Worm (Caenorhabditis elegans) whole organism, L1 larva: Measurements from ENCODE around the gene stg-2.

ENCODE experiments used
- F16B12.6 ChIP-seq: fragments of 150-350 bp; optimal IDR thresholded peaks from 2 replicates; lab custom pipeline; 2014; ENCODE audit warnings: missing biosample characterization, missing genetic modification characterization
- Y116A8C.19 ChIP-seq: sonication (generic microtip); optimal IDR thresholded peaks from 2 replicates; lab custom pipeline; 2016; ENCODE audit warnings: missing compliant biosample characterization, missing genetic modification characterization, borderline replicate concordance
- alr-1 ChIP-seq: fragments of 200-800 bp; sonication (Bioruptor generic); optimal IDR thresholded peaks from 2 replicates; lab custom pipeline; 2018; ENCODE audit warnings: borderline replicate concordance, mild to moderate bottlenecking, missing genetic modification characterization, missing compliant biosample characterization
- blmp-1 ChIP-seq: fragments of 150-350 bp; optimal IDR thresholded peaks from 2 replicates; lab custom pipeline; 2014; ENCODE audit warnings: missing biosample characterization, missing genetic modification characterization
- ceh-8 ChIP-seq: fragments of 200-800 bp; sonication (Bioruptor generic); optimal IDR thresholded peaks from 2 replicates; lab custom pipeline; 2018; ENCODE audit warnings: mild to moderate bottlenecking, missing genetic modification characterization, moderate library complexity, missing compliant biosample characterization
- ceh-82 ChIP-seq, 3 experiments: fragments of 150-350 bp in 1 of 3; sonication (generic microtip) in 2 of 3; optimal IDR thresholded peaks; 2 replicates each; lab custom pipeline; 2014 to 2017; ENCODE audit warnings: missing biosample characterization in 3 of 3, missing genetic modification characterization in 3 of 3
- ces-1 ChIP-seq: fragments of 150-350 bp; optimal IDR thresholded peaks from 2 replicates; lab custom pipeline; 2014; ENCODE audit warnings: missing biosample characterization, missing genetic modification reagents, missing genetic modification characterization
- dpl-1 ChIP-seq, 3 experiments: fragments of 150-350 bp in 2 of 3; sonication (generic microtip) in 1 of 3; optimal IDR thresholded peaks; 2 replicates each; lab custom pipeline; 2014 to 2017; ENCODE audit warnings: missing biosample characterization in 3 of 3, missing genetic modification characterization in 3 of 3, missing genetic modification reagents in 3 of 3
- efl-1 ChIP-seq, 4 experiments: fragments of 150-350 bp; optimal IDR thresholded peaks in 3 of 4; peaks in 1 of 4; 1 replicate in 1 of 4; 2 replicates in 3 of 4; lab custom pipeline; 2014; ENCODE audit warnings: missing biosample characterization in 2 of 4, missing genetic modification characterization in 2 of 4, missing genetic modification reagents in 2 of 4
- egl-13 ChIP-seq: sonication (generic microtip); optimal IDR thresholded peaks from 2 replicates; lab custom pipeline; 2016; ENCODE audit warnings: missing genotype, missing genetic modification reagents, missing genetic modification characterization, missing compliant biosample characterization
- elt-2 ChIP-seq: sonication (generic microtip); optimal IDR thresholded peaks from 2 replicates; lab custom pipeline; 2016; ENCODE audit warnings: missing genetic modification characterization, mild to moderate bottlenecking, inconsistent platforms, missing compliant biosample characterization, missing genetic modification reagents
- elt-3 ChIP-seq, 6 experiments: fragments of 150-350 bp in 1 of 6; sonication (generic microtip); optimal IDR thresholded peaks; 2 replicates each; lab custom pipeline; 2017 to 2018; ENCODE audit warnings: missing biosample characterization in 6 of 6, missing genetic modification characterization in 6 of 6, inconsistent platforms in 1 of 6
- fkh-10 ChIP-seq: sonication (generic microtip); optimal IDR thresholded peaks from 2 replicates; lab custom pipeline; 2017; ENCODE audit warnings: missing biosample characterization, missing genetic modification reagents, missing genetic modification characterization
- fos-1 ChIP-seq: fragments of 150-350 bp; optimal IDR thresholded peaks from 2 replicates; lab custom pipeline; 2014; ENCODE audit warnings: missing biosample characterization, missing genetic modification characterization
- grh-1 ChIP-seq: fragments of 200-800 bp; sonication (Bioruptor generic); IDR thresholded peaks from 2 replicates; pipeline ENCODE4 v1.3.6; 2022; ENCODE audit warnings: missing genetic modification reagents, missing genetic modification characterization, missing compliant biosample characterization
- hlh-17 ChIP-seq: fragments of 200-800 bp; sonication (Bioruptor generic); optimal IDR thresholded peaks from 2 replicates; lab custom pipeline; 2018; ENCODE audit warnings: missing genetic modification characterization, mild to moderate bottlenecking, missing compliant biosample characterization, moderate library complexity, borderline replicate concordance
- hpl-2 ChIP-seq: fragments of 150-350 bp; optimal IDR thresholded peaks from 2 replicates; lab custom pipeline; 2014; ENCODE audit warnings: missing biosample characterization, missing genetic modification reagents, missing genetic modification characterization
- isw-1 ChIP-seq: fragments of 200-800 bp; sonication (Bioruptor generic); IDR thresholded peaks from 2 replicates; pipeline ENCODE4 v1.3.6; 2022; ENCODE audit warnings: missing genetic modification characterization, missing compliant biosample characterization
- jun-1 ChIP-seq: fragments of 150-350 bp; optimal IDR thresholded peaks from 2 replicates; lab custom pipeline; 2014; ENCODE audit warnings: missing biosample characterization, missing genetic modification reagents, missing genetic modification characterization
- lin-14 ChIP-seq: fragments of 200-800 bp; sonication (Bioruptor generic); optimal IDR thresholded peaks from 2 replicates; lab custom pipeline; 2018; ENCODE audit warnings: mild to moderate bottlenecking, missing genetic modification characterization, moderate library complexity, missing compliant biosample characterization
- lin-15B ChIP-seq: fragments of 150-350 bp; sonication (generic microtip); optimal IDR thresholded peaks from 3 replicates; lab custom pipeline; 2014; ENCODE audit warnings: missing biosample characterization, missing genetic modification characterization
- lin-35 ChIP-seq, 2 experiments: fragments of 150-350 bp; optimal IDR thresholded peaks; 2 replicates each; lab custom pipeline; 2014; ENCODE audit warnings: missing biosample characterization in 2 of 2, missing genetic modification characterization in 2 of 2, missing genetic modification reagents in 2 of 2
- lin-39 ChIP-seq: fragments of 150-350 bp; optimal IDR thresholded peaks from 2 replicates; lab custom pipeline; 2014; ENCODE audit warnings: missing biosample characterization, missing genetic modification reagents, missing genetic modification characterization
- lsy-2 ChIP-seq, 2 experiments: fragments of 150-350 bp; optimal IDR thresholded peaks; 2 replicates each; lab custom pipeline; 2014; ENCODE audit warnings: missing biosample characterization in 2 of 2, missing genetic modification characterization in 2 of 2
- mab-9 ChIP-seq: fragments of 200-800 bp; sonication (Bioruptor generic); IDR thresholded peaks from 2 replicates; pipeline ENCODE4 v1.3.6; 2022; ENCODE audit warnings: missing genetic modification reagents, missing genetic modification characterization, missing compliant biosample characterization
- mef-2 ChIP-seq: fragments of 150-350 bp; optimal IDR thresholded peaks from 2 replicates; lab custom pipeline; 2014; ENCODE audit warnings: missing biosample characterization, missing genetic modification characterization
- nhr-12 ChIP-seq: sonication (generic microtip); optimal IDR thresholded peaks from 2 replicates; lab custom pipeline; 2017; ENCODE audit warnings: missing biosample characterization, missing genetic modification characterization
- nhr-19 ChIP-seq: fragments of 200-800 bp; sonication (Bioruptor generic); conservative IDR thresholded peaks from 2 replicates; pipeline ENCODE4 v1.3.6; 2022; ENCODE audit warnings: missing genetic modification characterization, missing compliant biosample characterization
- nhr-20 ChIP-seq: sonication (generic microtip); optimal IDR thresholded peaks from 2 replicates; lab custom pipeline; 2016; ENCODE audit warnings: mild to moderate bottlenecking, missing genetic modification characterization, missing compliant biosample characterization
- nhr-28 ChIP-seq: fragments of 150-350 bp; optimal IDR thresholded peaks from 2 replicates; lab custom pipeline; 2014; ENCODE audit warnings: missing biosample characterization, missing genetic modification characterization
- nhr-47 ChIP-seq: sonication (generic microtip); optimal IDR thresholded peaks from 2 replicates; lab custom pipeline; 2016; ENCODE audit warnings: mild to moderate bottlenecking, missing genetic modification characterization, moderate library complexity, missing compliant biosample characterization
- nhr-71 ChIP-seq: sonication (generic microtip); optimal IDR thresholded peaks from 2 replicates; lab custom pipeline; 2016; ENCODE audit warnings: mild to moderate bottlenecking, missing genetic modification characterization, moderate library complexity, missing compliant biosample characterization
- nhr-77 ChIP-seq: fragments of 150-350 bp; optimal IDR thresholded peaks from 2 replicates; lab custom pipeline; 2014; ENCODE audit warnings: missing biosample characterization, missing genetic modification characterization
- nhr-84 ChIP-seq: sonication (generic microtip); optimal IDR thresholded peaks from 2 replicates; lab custom pipeline; 2017; ENCODE audit warnings: missing biosample characterization, missing genetic modification characterization
- nhr-85 ChIP-seq: sonication (generic microtip); peaks from one replicate; lab custom pipeline; 2016; ENCODE audit warnings: missing genetic modification characterization, inconsistent platforms, missing compliant biosample characterization
- rnt-1 ChIP-seq: sonication (generic microtip); optimal IDR thresholded peaks from 2 replicates; lab custom pipeline; 2016; ENCODE audit warnings: mild to moderate bottlenecking, missing genetic modification characterization, moderate library complexity, missing compliant biosample characterization
- snpc-4 ChIP-seq: fragments of 150-350 bp; optimal IDR thresholded peaks from 2 replicates; lab custom pipeline; 2014; ENCODE audit warnings: missing biosample characterization, missing genetic modification characterization
- snu-23 ChIP-seq: sonication (generic microtip); optimal IDR thresholded peaks from 2 replicates; lab custom pipeline; 2016; ENCODE audit warnings: missing genetic modification characterization, missing compliant biosample characterization
- sox-4 ChIP-seq: sonication (generic microtip); optimal IDR thresholded peaks from 2 replicates; lab custom pipeline; 2016; ENCODE audit warnings: missing genetic modification characterization, missing compliant biosample characterization
- sptf-1 ChIP-seq: fragments of 150-350 bp; optimal IDR thresholded peaks from 2 replicates; lab custom pipeline; 2014; ENCODE audit warnings: missing biosample characterization, missing genetic modification characterization
- unc-130 ChIP-seq: fragments of 150-350 bp; optimal IDR thresholded peaks from 2 replicates; lab custom pipeline; 2017; ENCODE audit warnings: missing biosample characterization, missing genetic modification characterization, inconsistent platforms
- unc-86 ChIP-seq: sonication (generic microtip); optimal IDR thresholded peaks from 2 replicates; lab custom pipeline; 2016; ENCODE audit warnings: missing genetic modification characterization, missing compliant biosample characterization
- unc-98 ChIP-seq: fragments of 200-800 bp; sonication (Bioruptor generic); IDR thresholded peaks from 2 replicates; pipeline ENCODE4 v1.3.6; 2022; ENCODE audit warnings: missing genetic modification characterization, missing compliant biosample characterization
- ztf-11 ChIP-seq, 2 experiments: sonication (generic microtip); optimal IDR thresholded peaks; 2 replicates each; lab custom pipeline; 2016 to 2017; ENCODE audit warnings: missing genetic modification characterization in 2 of 2, missing biosample characterization in 1 of 2, missing compliant biosample characterization in 1 of 2

The stg-2 gene

DNA sequence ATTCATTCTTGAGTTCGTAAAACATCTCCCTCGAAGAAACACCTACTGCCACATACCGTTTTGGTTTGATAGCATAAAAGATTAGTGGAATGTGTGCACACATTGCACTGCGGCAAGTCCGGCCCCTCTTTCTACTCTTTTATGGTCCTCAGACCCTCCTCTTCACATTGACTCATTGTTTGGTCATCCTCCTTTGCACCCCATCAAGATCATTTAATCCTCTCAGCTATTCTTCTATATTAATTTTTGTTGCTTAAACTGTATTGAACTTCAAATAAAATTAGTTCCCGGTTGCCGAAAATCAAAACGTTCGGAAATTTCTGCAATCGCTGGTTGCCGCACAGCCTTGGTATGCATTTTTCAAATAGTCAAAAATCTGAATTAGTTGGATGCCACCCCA, 16.6 kb upstream of the stg-2 start, which contains the start of gene rig-1:
TSS of gene rig-1 (plus strand) at position 301 of the 400 bp plus-strand sequence.
- no peak for TF ChIP-seq nhr-47
- TF ChIP-seq lin-39 (tag; lab: Kevin White, UChicago): no peak
- no peak for TF ChIP-seq lsy-2 (tag; optimal IDR thresholded peaks at IDR 0.05; lab: Kevin White, UChicago)

DNA sequence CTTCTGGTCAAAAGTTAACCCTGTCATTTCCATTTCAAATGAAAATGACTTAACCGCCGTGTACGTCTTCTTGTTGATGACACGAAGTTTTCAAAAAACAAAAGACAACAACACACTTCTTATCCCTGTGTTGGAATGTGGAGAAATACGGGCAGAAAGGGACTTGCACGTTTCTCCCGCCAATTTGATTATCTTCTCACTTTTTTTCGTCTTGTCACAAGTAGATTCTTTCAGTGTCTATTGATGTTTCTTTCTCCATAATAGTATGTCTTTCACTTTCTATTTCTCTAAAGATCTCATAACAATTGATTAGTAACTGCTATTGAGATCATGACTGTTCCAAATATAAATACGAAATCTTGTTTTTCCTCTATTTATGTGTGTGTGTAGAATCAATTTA, 15.8 kb upstream of the stg-2 start:
- peak; percentile 75 for TF ChIP-seq lin-14 (GFP tag; lab: Kevin White, UChicago)
- TF ChIP-seq isw-1 (GFP tag; lab: Robert Waterston, UW): no peak
- peak in 1 of 6 experiments; percentile 69 for TF ChIP-seq elt-3 (tag; optimal IDR thresholded peaks at IDR 0.05; lab: Kevin White, UChicago)
- no peak for TF ChIP-seq unc-98 (GFP tag; lab: Robert Waterston, UW)
- TF ChIP-seq ceh-82 (tag; optimal IDR thresholded peaks at IDR 0.05; lab: Kevin White, UChicago): no peak
- no peak for TF ChIP-seq ceh-8 (GFP tag; lab: Kevin White, UChicago)
- TF ChIP-seq hpl-2 (GFP tag; lab: Kevin White, UChicago): no peak
- no peak for TF ChIP-seq jun-1 (tag; lab: Kevin White, UChicago)
- peak in 1 of 2 experiments; percentile 1 for TF ChIP-seq lin-35 (GFP tag; optimal IDR thresholded peaks at IDR 0.05; lab: Kevin White, UChicago)
- no peak for TF ChIP-seq snpc-4
- peak; percentile 21 for TF ChIP-seq nhr-20 (tag; lab: Kevin White, UChicago)
- peak; percentile 80 for TF ChIP-seq ces-1 (GFP tag; lab: Kevin White, UChicago)
- no peak for TF ChIP-seq nhr-77 (tag; lab: Kevin White, UChicago)
- no peak for TF ChIP-seq mef-2 (tag; lab: Kevin White, UChicago)
- TF ChIP-seq fos-1 (tag; lab: Kevin White, UChicago): no peak
- TF ChIP-seq blmp-1 (tag; lab: Kevin White, UChicago): peak; percentile 92
- TF ChIP-seq alr-1 (tag; lab: Kevin White, UChicago): no peak
- TF ChIP-seq egl-13 (tag; lab: Kevin White, UChicago): no peak
- peak; percentile 1 for TF ChIP-seq nhr-85 (tag; lab: Kevin White, UChicago)
- no peak for TF ChIP-seq sox-4 (tag; lab: Kevin White, UChicago)
- TF ChIP-seq nhr-47: peak; percentile 8
- TF ChIP-seq lin-15B (tag; lab: Kevin White, UChicago): no peak
- no peak for TF ChIP-seq fkh-10
- TF ChIP-seq nhr-84: no peak
- TF ChIP-seq lsy-2 (tag; optimal IDR thresholded peaks at IDR 0.05; lab: Kevin White, UChicago): peak in 1 of 2 experiments; percentile 18
- TF ChIP-seq nhr-71: peak; percentile 22
- TF ChIP-seq snu-23 (GFP tag; lab: Kevin White, UChicago): peak; percentile 21
- TF ChIP-seq F16B12.6: no peak

DNA sequence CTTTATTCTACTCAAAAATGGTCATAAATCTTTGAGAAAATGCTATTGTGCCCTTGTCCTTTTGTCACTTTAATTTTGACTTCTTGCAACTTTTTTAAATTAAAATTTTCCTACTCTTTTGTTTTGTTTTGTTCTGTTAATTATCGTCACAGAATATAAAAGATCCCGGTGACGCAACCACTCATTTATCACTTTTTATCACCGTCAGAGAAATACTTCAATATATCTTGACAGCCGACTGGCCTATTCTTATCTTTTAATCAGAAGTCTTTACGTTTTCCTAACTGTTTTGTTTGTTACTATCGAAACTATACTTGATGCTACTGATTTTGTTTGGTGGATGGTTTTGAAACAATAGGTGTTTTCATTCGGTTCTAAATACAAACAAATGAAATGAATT, 12.3 kb upstream of the stg-2 start:
- no peak for TF ChIP-seq sox-4 (tag; lab: Kevin White, UChicago)
- peak in 2 of 6 experiments; percentile 7 to 46 for TF ChIP-seq elt-3 (tag; optimal IDR thresholded peaks at IDR 0.05; lab: Kevin White, UChicago)
- no peak for TF ChIP-seq F16B12.6
- no peak for TF ChIP-seq Y116A8C.19 (tag; lab: Kevin White, UChicago)
- peak; percentile 54 for TF ChIP-seq blmp-1 (tag; lab: Kevin White, UChicago)
- TF ChIP-seq unc-130 (tag; lab: Kevin White, UChicago): no peak
- TF ChIP-seq nhr-12 (tag; lab: Kevin White, UChicago): no peak
- TF ChIP-seq lin-35 (GFP tag; optimal IDR thresholded peaks at IDR 0.05; lab: Kevin White, UChicago): no peak
- peak; percentile 51 for TF ChIP-seq nhr-85 (tag; lab: Kevin White, UChicago)

DNA sequence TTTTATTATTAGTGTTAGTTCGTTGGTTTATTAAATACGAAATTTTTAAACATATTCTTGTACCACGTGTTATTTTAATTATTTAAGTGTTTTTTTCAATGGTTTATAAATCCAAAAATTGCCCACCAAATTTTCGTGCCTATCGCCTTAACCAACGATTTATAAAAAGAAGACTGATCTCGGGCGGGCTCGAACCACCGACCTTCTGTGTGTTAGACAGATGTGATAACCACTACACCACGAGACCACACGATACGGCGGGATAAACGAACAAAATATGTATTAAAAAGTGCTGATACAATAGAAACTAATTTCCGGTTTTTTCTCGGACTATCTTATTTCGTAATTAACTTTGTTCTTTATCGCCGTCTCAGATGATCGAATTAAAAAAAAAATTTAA, 6.8 kb upstream of the stg-2 start:
- no peak for TF ChIP-seq egl-13 (tag; lab: Kevin White, UChicago)
- TF ChIP-seq elt-2 (tag; lab: Kevin White, UChicago): peak; percentile 2
- no peak for TF ChIP-seq lin-39 (tag; lab: Kevin White, UChicago)
- no peak for TF ChIP-seq lin-15B (tag; lab: Kevin White, UChicago)
- no peak for TF ChIP-seq unc-86 (tag; lab: Kevin White, UChicago)
- TF ChIP-seq nhr-19 (GFP tag; lab: Robert Waterston, UW): peak; percentile 23; the same call in 1 of the 2 replicates
- peak; percentile 42 for TF ChIP-seq rnt-1 (tag; lab: Kevin White, UChicago)
- no peak for TF ChIP-seq ceh-82 (tag; optimal IDR thresholded peaks at IDR 0.05; lab: Kevin White, UChicago)
- no peak for TF ChIP-seq fos-1 (tag; lab: Kevin White, UChicago)
- TF ChIP-seq lin-35 (GFP tag; optimal IDR thresholded peaks at IDR 0.05; lab: Kevin White, UChicago): peak in 1 of 2 experiments; percentile 25
- no peak for TF ChIP-seq grh-1
- TF ChIP-seq ztf-11 (tag; optimal IDR thresholded peaks at IDR 0.05; lab: Kevin White, UChicago): no peak
- TF ChIP-seq sptf-1: no peak
- TF ChIP-seq elt-3 (tag; optimal IDR thresholded peaks at IDR 0.05; lab: Kevin White, UChicago): peak in 1 of 6 experiments; percentile 6
- peak; percentile 50 for TF ChIP-seq nhr-71
- no peak for TF ChIP-seq nhr-28
- TF ChIP-seq hlh-17 (GFP tag; lab: Kevin White, UChicago): no peak
- peak; percentile 13 for TF ChIP-seq nhr-20 (tag; lab: Kevin White, UChicago)
- no peak for TF ChIP-seq lsy-2 (tag; optimal IDR thresholded peaks at IDR 0.05; lab: Kevin White, UChicago)
- TF ChIP-seq efl-1 (optimal IDR thresholded peaks at IDR 0.05; lab: Kevin White, UChicago): no peak
- TF ChIP-seq efl-1 (GFP tag; optimal IDR thresholded peaks at IDR 0.05 in 1 of 2; lab: Kevin White, UChicago): no peak
- no peak for TF ChIP-seq mab-9
- no peak for TF ChIP-seq dpl-1 (GFP tag; optimal IDR thresholded peaks at IDR 0.05; lab: Kevin White, UChicago)
- peak; percentile 39 for TF ChIP-seq snu-23 (GFP tag; lab: Kevin White, UChicago)
